Fruit fly (Drosophila melanogaster): Measurements from ENCODE around the gene CG42507.
A peak's percentile ranks its signal among the peaks of the same experiment; 100 is the strongest.

The CG42507 gene

DNA sequence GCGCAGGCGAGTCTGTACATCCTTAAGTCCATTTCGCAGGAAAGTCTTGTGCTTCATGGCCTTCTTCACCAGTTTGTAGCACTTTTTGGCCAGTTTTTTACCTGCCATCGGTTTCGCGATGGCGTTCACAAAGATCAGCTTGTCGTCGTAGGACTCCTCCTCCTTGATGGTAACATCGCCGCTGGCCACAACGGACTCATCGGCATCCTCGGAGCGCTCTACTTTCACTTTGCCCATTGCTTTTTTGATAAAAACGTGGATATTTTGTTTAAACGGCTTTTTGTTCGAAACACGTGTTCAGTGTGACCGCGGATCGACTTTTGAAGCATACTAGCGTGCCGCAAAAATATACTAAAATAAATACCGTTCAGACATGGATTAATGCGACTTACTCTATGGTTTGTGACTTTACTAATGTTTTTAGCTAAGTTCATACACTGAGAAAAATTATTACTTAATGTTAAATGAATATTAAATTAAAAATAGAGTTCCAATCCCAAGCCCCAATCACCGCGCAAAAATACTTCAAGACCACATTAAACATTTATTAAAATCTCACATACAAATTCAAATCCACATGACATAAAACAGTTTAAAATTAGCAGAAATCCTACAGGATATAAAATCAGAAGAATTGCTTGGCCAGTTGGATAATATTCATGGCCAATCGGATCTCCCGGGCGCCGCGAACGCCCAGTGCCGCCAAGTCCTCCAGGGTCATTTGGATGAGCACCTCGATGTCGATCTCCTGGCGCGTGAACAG lies 44.3 kb upstream of the CG42507 start, which contains the start of gene NHP2 (continued):
- TF ChIP-seq chn (GFP tag; optimal IDR thresholded peaks at IDR 0.05) (peak; percentile 73), Myb (GFP tag; optimal IDR thresholded peaks at IDR 0.05) (peak; percentile 73), schlank (tag; optimal IDR thresholded peaks at IDR 0.05) (peak; percentile 9), GATAe (GFP tag; conservative IDR thresholded peaks at IDR 0.05) (no peak), CG7963 (GFP tag; IDR thresholded peaks at IDR 0.05; ENCODE audit: partially characterized antibody) (no peak), lbe (GFP tag; optimal IDR thresholded peaks at IDR 0.05) (peak; percentile 81), Dbx (GFP tag; IDR thresholded peaks at IDR 0.05) (peak; percentile 87), CG16815 (GFP tag; optimal IDR thresholded peaks at IDR 0.05) (peak; percentile 41), CG12769 (tag; optimal IDR thresholded peaks at IDR 0.05) (no peak), CG13296 (GFP tag; optimal IDR thresholded peaks at IDR 0.05) (no peak), Antp (GFP tag; optimal IDR thresholded peaks at IDR 0.05) (no peak), CG7928 (GFP tag; optimal IDR thresholded peaks at IDR 0.05) (peak; percentile 49), CG11504 (tag; optimal IDR thresholded peaks at IDR 0.05) (no peak), mirr (GFP tag; optimal IDR thresholded peaks at IDR 0.05) (no peak), ara (GFP tag; IDR thresholded peaks at IDR 0.05) (peak; percentile 72; the same call in 1 of the 2 replicates), btn (GFP tag; optimal IDR thresholded peaks at IDR 0.05) (no peak), unc-4 (GFP tag; IDR thresholded peaks at IDR 0.05; ENCODE audit: partially characterized antibody) (peak; percentile 34), Asciz (GFP tag; optimal IDR thresholded peaks at IDR 0.05) (no peak), CG7839 (tag; optimal IDR thresholded peaks at IDR 0.05) (peak; percentile 86), Hey (tag; optimal IDR thresholded peaks at IDR 0.05) (no peak), CG11093 (GFP tag; IDR thresholded peaks at IDR 0.05) (peak; percentile 42; the same call in 2 of the 3 replicates), Aef1 (GFP tag; IDR thresholded peaks at IDR 0.05) (peak; percentile 71), CG7271 (tag; optimal IDR thresholded peaks at IDR 0.05) (no peak), fu2 (GFP tag; optimal IDR thresholded peaks at IDR 0.05) (peak; percentile 18), CG10959 (GFP tag; IDR thresholded peaks at IDR 0.05) (peak; percentile 69), CG11560 (tag; IDR thresholded peaks at IDR 0.05) (peak; percentile 53; the same call in 1 of the 3 replicates), CG17568 (GFP tag; optimal IDR thresholded peaks at IDR 0.05) (no peak), Hmr (GFP tag; optimal IDR thresholded peaks at IDR 0.05) (peak; percentile 91), Camta (GFP tag; optimal IDR thresholded peaks at IDR 0.05) (peak; percentile 8), Taf1 (GFP tag; IDR thresholded peaks at IDR 0.05) (peak; percentile 45; the same call in 1 of the 2 replicates), CG17912 (GFP tag; optimal IDR thresholded peaks at IDR 0.05) (peak; percentile 73), luna (GFP tag; optimal IDR thresholded peaks at IDR 0.05) (no peak), ssp (GFP tag; IDR thresholded peaks at IDR 0.05) (peak; percentile 65), gcm (GFP tag; optimal IDR thresholded peaks at IDR 0.05) (peak; percentile 86), dysf (GFP tag; IDR thresholded peaks at IDR 0.05) (peak; percentile 85), CG3407 (GFP tag; optimal IDR thresholded peaks at IDR 0.05) (peak; percentile 72), Deaf1 (tag; optimal IDR thresholded peaks at IDR 0.05) (no peak), Pdp1 (GFP tag; optimal IDR thresholded peaks at IDR 0.05) (peak in 1 of 2 experiments; percentile 65), bbx (GFP tag; IDR thresholded peaks at IDR 0.05; ENCODE audit: partially characterized antibody) (no peak), CG15011 (GFP tag; optimal IDR thresholded peaks at IDR 0.05) (no peak), CG2678 (tag; optimal IDR thresholded peaks at IDR 0.05) (no peak), CG9932 (GFP tag; IDR thresholded peaks at IDR 0.05) (peak; percentile 84), CG8765 (GFP tag; IDR thresholded peaks at IDR 0.05) (no peak), NK7.1 (GFP tag; optimal IDR thresholded peaks at IDR 0.05) (peak; percentile 27), Nf-YA (GFP tag; IDR thresholded peaks at IDR 0.05) (no peak; the same call in 1 of the 2 replicates), phol (tag; optimal IDR thresholded peaks at IDR 0.05) (peak; percentile 87), knrl (GFP tag; IDR thresholded peaks at IDR 0.05; ENCODE audit: partially characterized antibody) (peak; percentile 35; the same call in 1 of the 3 replicates), zen2 (GFP tag; IDR thresholded peaks at IDR 0.05; ENCODE audit: partially characterized antibody) (no peak)
